Worm (Caenorhabditis elegans): ENCODE data around the gene cutl-17.

DNA sequence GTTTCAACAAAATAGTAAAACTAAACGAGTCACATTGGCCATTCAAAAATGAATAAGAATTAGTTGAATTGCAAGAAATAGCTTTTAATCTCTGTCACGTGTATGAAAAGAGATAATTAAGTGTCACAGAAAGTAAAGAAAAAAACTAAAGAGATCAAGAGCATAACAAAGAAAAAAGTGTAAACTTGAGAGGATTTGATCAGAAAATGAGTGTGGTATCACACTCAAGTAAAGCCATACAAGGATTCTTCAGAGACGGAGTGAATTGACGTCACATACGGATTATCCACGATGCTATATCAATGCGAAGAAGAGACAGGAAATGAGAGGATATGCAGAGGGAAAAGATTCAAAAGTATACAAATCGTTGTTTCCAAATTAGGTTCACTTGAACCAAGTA lies 12.0 kb upstream of the cutl-17 start:
- no peak for TF ChIP-seq pha-4 (tag; optimal IDR thresholded peaks at IDR 0.05)
- no peak for TF ChIP-seq elt-3 (tag; optimal IDR thresholded peaks at IDR 0.05)
- no peak for TF ChIP-seq blmp-1 (tag; optimal IDR thresholded peaks at IDR 0.05)
- no peak for TF ChIP-seq nhr-237 (tag; optimal IDR thresholded peaks at IDR 0.05)
- TF ChIP-seq ztf-11 (tag; optimal IDR thresholded peaks at IDR 0.05): no peak
- no peak for TF ChIP-seq hlh-1 (tag; optimal IDR thresholded peaks at IDR 0.05)
- no peak for TF ChIP-seq tbx-8 (GFP tag; optimal IDR thresholded peaks at IDR 0.05)
- no peak for TF ChIP-seq ces-1 (GFP tag; optimal IDR thresholded peaks at IDR 0.05)
- no peak for TF ChIP-seq unc-39 (tag; optimal IDR thresholded peaks at IDR 0.05)
- TF ChIP-seq snpc-4 (tag; optimal IDR thresholded peaks at IDR 0.05): no peak
- no peak for TF ChIP-seq nhr-28 (tag; optimal IDR thresholded peaks at IDR 0.05)
